Worm (Caenorhabditis elegans): ENCODE measurements around the gene srh-78.

DNA sequence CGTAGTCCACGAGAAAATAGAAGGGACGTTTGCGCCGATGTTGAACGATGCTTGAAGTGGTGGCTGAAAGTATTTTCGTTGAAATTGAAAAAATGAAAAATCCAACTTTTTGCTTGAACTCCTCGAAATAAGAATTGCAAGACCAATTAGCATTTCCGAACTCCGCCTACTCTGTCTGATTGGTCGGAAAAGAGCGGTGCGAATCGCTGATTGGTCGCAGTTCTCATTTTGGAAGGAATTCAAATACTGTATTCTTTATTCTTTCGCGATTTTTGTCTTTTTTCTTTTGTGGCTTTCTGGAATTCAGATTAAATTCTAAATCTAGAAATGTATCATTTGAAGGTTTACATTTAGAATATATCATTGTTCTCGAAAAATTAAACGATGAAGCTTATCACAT, 42.4 kb upstream of the srh-78 start:
- TF ChIP-seq med-1 (GFP tag; optimal IDR thresholded peaks at IDR 0.05; ENCODE audit: insufficient read depth) (no peak), tab-1 (GFP tag; IDR thresholded peaks at IDR 0.05) (no peak), ref-1 (GFP tag; conservative IDR thresholded peaks at IDR 0.05) (no peak), cog-1 (tag; optimal IDR thresholded peaks at IDR 0.05) (no peak)
